Worm (Caenorhabditis elegans) whole organism, late embryonic: ENCODE results near the gene Y54F10AM.15.

Experiments used
- C38D4.7 ChIP-seq: fragments of 200-800 bp; sonication (Bioruptor generic); optimal IDR thresholded peaks from 2 replicates; lab custom pipeline; 2018; ENCODE audit warnings: mild to moderate bottlenecking, missing genetic modification characterization, moderate library complexity, missing compliant biosample characterization
- F13H6.1 ChIP-seq: sonication (generic microtip); optimal IDR thresholded peaks from 2 replicates; lab custom pipeline; 2016; ENCODE audit warnings: missing genetic modification characterization, missing compliant biosample characterization
- K09A11.1 ChIP-seq: sonication (generic microtip); optimal IDR thresholded peaks from 2 replicates; lab custom pipeline; 2017; ENCODE audit warnings: antibody characterized with exemption, mild to moderate bottlenecking, missing genetic modification characterization, missing compliant biosample characterization; ENCODE audit not compliant: insufficient read depth
- Y22D7AL.16 ChIP-seq: sonication (generic microtip); optimal IDR thresholded peaks from 2 replicates; lab custom pipeline; 2016; ENCODE audit warnings: missing genetic modification characterization, missing compliant biosample characterization
- ceh-14 ChIP-seq: sonication (generic microtip); optimal IDR thresholded peaks from 2 replicates; lab custom pipeline; 2016; ENCODE audit warnings: missing genotype, missing genetic modification characterization, missing compliant biosample characterization
- ceh-18 ChIP-seq: sonication (generic microtip); optimal IDR thresholded peaks from 2 replicates; lab custom pipeline; 2016; ENCODE audit warnings: missing genetic modification characterization, missing compliant biosample characterization
- ceh-2 ChIP-seq: sonication (generic microtip); optimal IDR thresholded peaks from 2 replicates; lab custom pipeline; 2016; ENCODE audit warnings: missing genotype, missing genetic modification characterization, missing compliant biosample characterization
- ceh-22 ChIP-seq: sonication (generic microtip); optimal IDR thresholded peaks from 2 replicates; lab custom pipeline; 2017; ENCODE audit warnings: missing biosample characterization, missing genetic modification characterization
- ceh-24 ChIP-seq: sonication (generic microtip); optimal IDR thresholded peaks from 2 replicates; lab custom pipeline; 2016; ENCODE audit warnings: mild to moderate bottlenecking, missing genetic modification characterization, missing compliant biosample characterization
- ceh-31 ChIP-seq: sonication (generic microtip); optimal IDR thresholded peaks from 2 replicates; lab custom pipeline; 2016; ENCODE audit warnings: missing genetic modification characterization, missing compliant biosample characterization
- ceh-45 ChIP-seq: fragments of 200-800 bp; sonication (Bioruptor generic); IDR thresholded peaks from 2 replicates; pipeline ENCODE4 v1.3.6; 2022; ENCODE audit warnings: missing genetic modification reagents, missing genetic modification characterization, missing compliant biosample characterization
- ceh-48 ChIP-seq: sonication (generic microtip); optimal IDR thresholded peaks from 2 replicates; lab custom pipeline; 2016; ENCODE audit warnings: missing genetic modification characterization, inconsistent platforms, missing compliant biosample characterization
- ceh-6 ChIP-seq: fragments of 200-800 bp; sonication (Bioruptor generic); optimal IDR thresholded peaks from 2 replicates; lab custom pipeline; 2018; ENCODE audit warnings: mild to moderate bottlenecking, missing genetic modification characterization, missing compliant biosample characterization
- che-1 ChIP-seq: sonication (generic microtip); optimal IDR thresholded peaks from 2 replicates; lab custom pipeline; 2016; ENCODE audit warnings: mild to moderate bottlenecking, missing genetic modification characterization, missing compliant biosample characterization
- dmd-4 ChIP-seq: sonication (generic microtip); optimal IDR thresholded peaks from 2 replicates; lab custom pipeline; 2016; ENCODE audit warnings: borderline replicate concordance, missing genetic modification characterization, missing compliant biosample characterization
- ets-4 ChIP-seq: sonication (generic microtip); optimal IDR thresholded peaks from 2 replicates; lab custom pipeline; 2016; ENCODE audit warnings: missing genetic modification characterization, missing compliant biosample characterization
- fkh-10 ChIP-seq: fragments of 150-350 bp; optimal IDR thresholded peaks from 2 replicates; lab custom pipeline; 2014; ENCODE audit warnings: missing biosample characterization, missing genetic modification reagents, missing genetic modification characterization
- fkh-6 ChIP-seq: sonication (generic microtip); optimal IDR thresholded peaks from 2 replicates; lab custom pipeline; 2016; ENCODE audit warnings: missing genetic modification characterization, missing compliant biosample characterization
- gmeb-2 ChIP-seq: sonication (generic microtip); optimal IDR thresholded peaks from 2 replicates; lab custom pipeline; 2016; ENCODE audit warnings: missing genetic modification characterization, inconsistent platforms, missing compliant biosample characterization
- hlh-15 ChIP-seq: sonication (generic microtip); optimal IDR thresholded peaks from 2 replicates; lab custom pipeline; 2016; ENCODE audit warnings: missing genetic modification characterization, missing compliant biosample characterization
- hlh-30 ChIP-seq: sonication (generic microtip); optimal IDR thresholded peaks from 2 replicates; lab custom pipeline; 2017; ENCODE audit warnings: antibody characterized with exemption, missing genetic modification characterization, missing compliant biosample characterization; ENCODE audit not compliant: insufficient read depth
- lim-6 ChIP-seq: sonication (generic microtip); optimal IDR thresholded peaks from 2 replicates; lab custom pipeline; 2016; ENCODE audit warnings: missing genetic modification characterization, missing compliant biosample characterization
- lin-11 ChIP-seq: fragments of 200-800 bp; sonication (Bioruptor generic); optimal IDR thresholded peaks from 2 replicates; lab custom pipeline; 2018; ENCODE audit warnings: mild to moderate bottlenecking, missing genetic modification characterization, missing compliant biosample characterization
- madf-2 ChIP-seq: sonication (generic microtip); optimal IDR thresholded peaks from 2 replicates; lab custom pipeline; 2017; ENCODE audit warnings: missing genetic modification characterization, missing compliant biosample characterization
- mec-3 ChIP-seq: sonication (generic microtip); optimal IDR thresholded peaks from 2 replicates; lab custom pipeline; 2016; ENCODE audit warnings: borderline replicate concordance, missing genetic modification characterization, missing compliant biosample characterization
- nfya-1 ChIP-seq: sonication (generic microtip); optimal IDR thresholded peaks from 2 replicates; lab custom pipeline; 2017; ENCODE audit warnings: missing genetic modification characterization, mild to moderate bottlenecking, missing compliant biosample characterization, antibody characterized with exemption, moderate library complexity
- nhr-232 ChIP-seq: sonication (generic microtip); optimal IDR thresholded peaks from 2 replicates; lab custom pipeline; 2016; ENCODE audit warnings: missing genetic modification characterization, missing compliant biosample characterization
- npax-4 ChIP-seq: sonication (generic microtip); optimal IDR thresholded peaks from 2 replicates; lab custom pipeline; 2016; ENCODE audit warnings: missing genetic modification characterization, missing compliant biosample characterization
- odd-2 ChIP-seq: sonication (generic microtip); optimal IDR thresholded peaks from 2 replicates; lab custom pipeline; 2017; ENCODE audit warnings: antibody characterized with exemption, mild to moderate bottlenecking, missing genetic modification characterization, missing compliant biosample characterization
- pag-3 ChIP-seq: sonication (generic microtip); optimal IDR thresholded peaks from 2 replicates; lab custom pipeline; 2016; ENCODE audit warnings: missing compliant biosample characterization, missing genetic modification characterization, borderline replicate concordance
- pat-9 ChIP-seq: fragments of 200-800 bp; sonication (Bioruptor generic); optimal IDR thresholded peaks from 2 replicates; lab custom pipeline; 2018; ENCODE audit warnings: mild to moderate bottlenecking, missing genetic modification characterization, moderate library complexity, missing compliant biosample characterization
- pqm-1 ChIP-seq: sonication (generic microtip); optimal IDR thresholded peaks from 2 replicates; lab custom pipeline; 2016; ENCODE audit warnings: missing genetic modification characterization, missing compliant biosample characterization
- pros-1 ChIP-seq: fragments of 150-350 bp; optimal IDR thresholded peaks from 2 replicates; lab custom pipeline; 2014; ENCODE audit warnings: missing biosample characterization, missing genetic modification reagents, missing genetic modification characterization
- rnt-1 ChIP-seq: sonication (generic microtip); optimal IDR thresholded peaks from 2 replicates; lab custom pipeline; 2016; ENCODE audit warnings: missing genetic modification characterization, missing compliant biosample characterization
- sox-2 ChIP-seq: fragments of 200-800 bp; sonication (Bioruptor generic); IDR thresholded peaks from 2 replicates; pipeline ENCODE4 v1.3.6; 2022; ENCODE audit warnings: missing genetic modification reagents, missing genetic modification characterization, missing compliant biosample characterization
- sox-4 ChIP-seq: sonication (generic microtip); optimal IDR thresholded peaks from 2 replicates; lab custom pipeline; 2017; ENCODE audit warnings: mild to moderate bottlenecking, missing genetic modification characterization, inconsistent platforms, missing compliant biosample characterization
- syd-9 ChIP-seq: sonication (generic microtip); optimal IDR thresholded peaks from 2 replicates; lab custom pipeline; 2016; ENCODE audit warnings: mild to moderate bottlenecking, missing genetic modification characterization, moderate library complexity, missing compliant biosample characterization
- tbx-2 ChIP-seq: sonication (generic microtip); optimal IDR thresholded peaks from 2 replicates; lab custom pipeline; 2016; ENCODE audit warnings: missing genetic modification characterization, missing compliant biosample characterization
- tbx-7 ChIP-seq: sonication (generic microtip); optimal IDR thresholded peaks from 2 replicates; lab custom pipeline; 2016; ENCODE audit warnings: missing genotype, missing genetic modification characterization, missing compliant biosample characterization
- ttx-3 ChIP-seq: sonication (generic microtip); optimal IDR thresholded peaks from 2 replicates; lab custom pipeline; 2016; ENCODE audit warnings: missing genetic modification reagents, missing genetic modification characterization, missing compliant biosample characterization
- unc-3 ChIP-seq, 2 experiments: fragments of 200-800 bp in 1 of 2; sonication (Bioruptor generic) in 1 of 2; sonication (generic microtip) in 1 of 2; conservative IDR thresholded peaks in 1 of 2; optimal IDR thresholded peaks in 1 of 2; 2 replicates each; pipeline versions ENCODE4 v1.3.6 to Lab custom; 2016 to 2022; ENCODE audit warnings: missing compliant biosample characterization in 2 of 2, missing genetic modification characterization in 2 of 2, missing genetic modification reagents in 1 of 2
- unc-42 ChIP-seq: sonication (generic microtip); optimal IDR thresholded peaks from 2 replicates; lab custom pipeline; 2016; ENCODE audit warnings: missing genotype, missing genetic modification characterization, missing compliant biosample characterization
- zip-5 ChIP-seq: sonication (generic microtip); optimal IDR thresholded peaks from 2 replicates; lab custom pipeline; 2016; ENCODE audit warnings: missing genetic modification characterization, missing compliant biosample characterization
- ztf-16 ChIP-seq: sonication (generic microtip); optimal IDR thresholded peaks from 2 replicates; lab custom pipeline; 2017; ENCODE audit warnings: missing genetic modification characterization, missing compliant biosample characterization

The Y54F10AM.15 gene

ce11 chrIII:2528621-2529113 is at the start of gene Y54F10AM.15, which contains the start of the genes rbc-2 and ndua-8 (continued):
- TF ChIP-seq ets-4 (tag; lab: Kevin White, UChicago) (peak; percentile 28), che-1 (tag; lab: Kevin White, UChicago) (no peak), pat-9 (tag; lab: Kevin White, UChicago) (no peak), dmd-4 (tag; lab: Kevin White, UChicago) (no peak), nfya-1 (peak; percentile 82), hlh-15 (tag; lab: Kevin White, UChicago) (no peak), ceh-48 (peak; percentile 22), sox-2 (GFP tag; lab: Robert Waterston, UW) (no peak), npax-4 (tag; lab: Kevin White, UChicago) (no peak), zip-5 (no peak), ttx-3 (no peak), fkh-6 (tag; lab: Kevin White, UChicago) (no peak), hlh-30 (peak; percentile 48), tbx-7 (tag; lab: Kevin White, UChicago) (no peak), syd-9 (tag; lab: Kevin White, UChicago) (no peak)

- TF ChIP-seq ztf-16 (no peak), rnt-1 (no peak), ceh-14 (tag; lab: Kevin White, UChicago) (no peak), Y22D7AL.16 (tag; lab: Kevin White, UChicago) (no peak), pqm-1 (tag; lab: Kevin White, UChicago) (no peak), fkh-6 (tag; lab: Kevin White, UChicago) (no peak), mec-3 (tag; lab: Kevin White, UChicago) (no peak), pag-3 (no peak), ceh-6 (no peak), nhr-232 (tag; lab: Kevin White, UChicago) (no peak), ceh-22 (no peak), syd-9 (tag; lab: Kevin White, UChicago) (no peak), pros-1 (no peak), K09A11.1 (no peak), tbx-2 (tag; lab: Kevin White, UChicago) (no peak), F13H6.1 (tag; lab: Kevin White, UChicago) (no peak)
Measured at ce11 chrIII:2577982-2578381, 49.5 kb upstream of the Y54F10AM.15 start.

ce11 chrIII:2576360-2577259 is 48.1 kb upstream of the Y54F10AM.15 start:
- TF ChIP-seq ceh-22 (no peak), fkh-10 (GFP tag; lab: Kevin White, UChicago) (no peak), sox-4 (tag; lab: Kevin White, UChicago) (no peak), hlh-30 (no peak), ceh-45 (GFP tag; lab: Robert Waterston, UW) (no peak), ceh-18 (peak; percentile 34), che-1 (tag; lab: Kevin White, UChicago) (no peak), ceh-31 (peak; percentile 69), dmd-4 (tag; lab: Kevin White, UChicago) (no peak), mec-3 (tag; lab: Kevin White, UChicago) (no peak), ets-4 (tag; lab: Kevin White, UChicago) (no peak), ceh-2 (tag; lab: Kevin White, UChicago) (no peak), ztf-16 (no peak), zip-5 (no peak), ttx-3 (no peak), pqm-1 (tag; lab: Kevin White, UChicago) (no peak), lim-6 (tag; lab: Kevin White, UChicago) (no peak), odd-2 (no peak), madf-2 (tag; lab: Kevin White, UChicago) (peak; percentile 46), K09A11.1 (no peak), fkh-6 (tag; lab: Kevin White, UChicago) (no peak), unc-3 (GFP tag; conservative IDR thresholded peaks at IDR 0.05; lab: Robert Waterston, UW) (no peak), unc-3 (tag; optimal IDR thresholded peaks at IDR 0.05; lab: Kevin White, UChicago) (peak; percentile 29), C38D4.7 (GFP tag; lab: Kevin White, UChicago) (no peak), unc-42 (tag; lab: Kevin White, UChicago) (peak; percentile 54), lin-11 (peak; percentile 20), ceh-24 (tag; lab: Kevin White, UChicago) (no peak), hlh-15 (tag; lab: Kevin White, UChicago) (no peak), Y22D7AL.16 (tag; lab: Kevin White, UChicago) (no peak), tbx-2 (tag; lab: Kevin White, UChicago) (peak; percentile 49), gmeb-2 (peak; percentile 12), ceh-48 (peak; percentile 45)
